Worm (Caenorhabditis elegans): Measurements from ENCODE around the gene gyg-2.

The gyg-2 gene

ce11 chrV:16716574-16716973, 29.5 kb downstream of the gyg-2 start, which contains the start of gene srh-137:
Gene srh-137, minus strand, starts transcription at chrV:16716674.
- TF ChIP-seq Y22D7AL.16 (tag; optimal IDR thresholded peaks at IDR 0.05) (no peak), pha-4 (tag; optimal IDR thresholded peaks at IDR 0.05) (no peak), ceh-14 (tag; optimal IDR thresholded peaks at IDR 0.05) (no peak), tbx-2 (tag; optimal IDR thresholded peaks at IDR 0.05) (no peak), eyg-1 (tag; optimal IDR thresholded peaks at IDR 0.05) (no peak), tbx-7 (tag; optimal IDR thresholded peaks at IDR 0.05) (no peak), lim-6 (tag; optimal IDR thresholded peaks at IDR 0.05) (no peak), hlh-13 (GFP tag; optimal IDR thresholded peaks at IDR 0.05) (no peak), ceh-2 (tag; optimal IDR thresholded peaks at IDR 0.05) (no peak), ceh-19 (GFP tag; optimal IDR thresholded peaks at IDR 0.05) (no peak), ceh-48 (tag; optimal IDR thresholded peaks at IDR 0.05) (no peak), elt-2 (tag; optimal IDR thresholded peaks at IDR 0.05) (no peak), pat-9 (tag; optimal IDR thresholded peaks at IDR 0.05) (no peak), C08G9.2 (tag; optimal IDR thresholded peaks at IDR 0.05) (no peak), ztf-16 (tag; optimal IDR thresholded peaks at IDR 0.05) (no peak), sdc-2 (tag; optimal IDR thresholded peaks at IDR 0.05) (no peak)

ce11 chrV:16713797-16714196, 32.3 kb downstream of the gyg-2 start:
- TF ChIP-seq mec-3 (tag; optimal IDR thresholded peaks at IDR 0.05; ENCODE audit: borderline replicate concordance) (no peak), pqm-1 (tag; optimal IDR thresholded peaks at IDR 0.05) (no peak), sdc-2 (tag; optimal IDR thresholded peaks at IDR 0.05) (no peak), C08G9.2 (tag; optimal IDR thresholded peaks at IDR 0.05) (no peak), hlh-8 (tag; optimal IDR thresholded peaks at IDR 0.05) (no peak), ceh-48 (tag; optimal IDR thresholded peaks at IDR 0.05) (no peak), ztf-16 (tag; optimal IDR thresholded peaks at IDR 0.05) (no peak), unc-55 (GFP tag; optimal IDR thresholded peaks at IDR 0.05) (no peak), ceh-2 (tag; optimal IDR thresholded peaks at IDR 0.05) (no peak), nfya-1 (tag; optimal IDR thresholded peaks at IDR 0.05) (no peak), sox-2 (GFP tag; IDR thresholded peaks at IDR 0.05) (no peak), syd-9 (tag; optimal IDR thresholded peaks at IDR 0.05) (no peak), ceh-14 (tag; optimal IDR thresholded peaks at IDR 0.05) (no peak), rnt-1 (tag; optimal IDR thresholded peaks at IDR 0.05) (no peak), lim-6 (tag; optimal IDR thresholded peaks at IDR 0.05) (no peak), dve-1 (tag; optimal IDR thresholded peaks at IDR 0.05) (no peak), sox-4 (tag; optimal IDR thresholded peaks at IDR 0.05) (no peak), ama-1 (optimal IDR thresholded peaks at IDR 0.05) (no peak)

ce11 chrV:16706549-16706948, 39.5 kb downstream of the gyg-2 start, which contains the start of gene clec-9:
Gene clec-9, minus strand, starts transcription at chrV:16706649.
- TF ChIP-seq syd-9 (tag; optimal IDR thresholded peaks at IDR 0.05), result no peak
- TF ChIP-seq ceh-30 (tag; optimal IDR thresholded peaks at IDR 0.05), result no peak
- TF ChIP-seq nhr-232 (tag; optimal IDR thresholded peaks at IDR 0.05), result no peak
- TF ChIP-seq ceh-48 (tag; optimal IDR thresholded peaks at IDR 0.05), result no peak
- TF ChIP-seq unc-55 (GFP tag; optimal IDR thresholded peaks at IDR 0.05), result no peak
- TF ChIP-seq fkh-6 (tag; optimal IDR thresholded peaks at IDR 0.05), result no peak
- no peak for TF ChIP-seq lim-6 (tag; optimal IDR thresholded peaks at IDR 0.05)
- TF ChIP-seq unc-86 (tag; optimal IDR thresholded peaks at IDR 0.05), result no peak
- TF ChIP-seq ets-4 (tag; optimal IDR thresholded peaks at IDR 0.05), result no peak
- no peak for TF ChIP-seq ceh-34 (tag; optimal IDR thresholded peaks at IDR 0.05)
- no peak for TF ChIP-seq npax-4 (tag; optimal IDR thresholded peaks at IDR 0.05)
- TF ChIP-seq rnt-1 (tag; optimal IDR thresholded peaks at IDR 0.05), result no peak
- TF ChIP-seq fkh-10 (GFP tag; optimal IDR thresholded peaks at IDR 0.05), result no peak
- TF ChIP-seq pag-3 (tag; optimal IDR thresholded peaks at IDR 0.05; ENCODE audit: borderline replicate concordance), result no peak
- TF ChIP-seq elt-2 (tag; optimal IDR thresholded peaks at IDR 0.05), result no peak

- TF ChIP-seq pha-2 (tag; optimal IDR thresholded peaks at IDR 0.05), result peak; percentile 57
- TF ChIP-seq tbx-2 (tag; optimal IDR thresholded peaks at IDR 0.05), result no peak
- TF ChIP-seq C38D4.7 (GFP tag; optimal IDR thresholded peaks at IDR 0.05), result peak; percentile 36
- TF ChIP-seq hlh-13 (GFP tag; optimal IDR thresholded peaks at IDR 0.05), result peak; percentile 23
- TF ChIP-seq ceh-6 (GFP tag; optimal IDR thresholded peaks at IDR 0.05), result peak; percentile 5
- TF ChIP-seq unc-55 (GFP tag; optimal IDR thresholded peaks at IDR 0.05), result no peak
- no peak for TF ChIP-seq syd-9 (tag; optimal IDR thresholded peaks at IDR 0.05)
- no peak for TF ChIP-seq zip-5 (tag; optimal IDR thresholded peaks at IDR 0.05)
- no peak for TF ChIP-seq pag-3 (tag; optimal IDR thresholded peaks at IDR 0.05; ENCODE audit: borderline replicate concordance)
- peak; percentile 40 for TF ChIP-seq gmeb-2 (tag; optimal IDR thresholded peaks at IDR 0.05)
- TF ChIP-seq ceh-22 (tag; optimal IDR thresholded peaks at IDR 0.05), result no peak
- TF ChIP-seq pax-1 (tag; optimal IDR thresholded peaks at IDR 0.05), result no peak
- TF ChIP-seq odd-2 (tag; optimal IDR thresholded peaks at IDR 0.05), result no peak
- peak; percentile 32 for TF ChIP-seq K02D7.2 (tag; optimal IDR thresholded peaks at IDR 0.05)
- TF ChIP-seq K09A11.1 (tag; optimal IDR thresholded peaks at IDR 0.05; ENCODE audit: insufficient read depth), result no peak
- peak; percentile 42 for TF ChIP-seq lin-11 (tag; optimal IDR thresholded peaks at IDR 0.05)
- TF ChIP-seq ceh-19 (GFP tag; optimal IDR thresholded peaks at IDR 0.05), result peak; percentile 41
- no peak for TF ChIP-seq ceh-48 (tag; optimal IDR thresholded peaks at IDR 0.05)
Measured at ce11 chrV:16699752-16700259, 46.3 kb downstream of the gyg-2 start, which contains the start of gene Y70C5C.1. Gene Y70C5C.1, plus strand, starts transcription at chrV:16700209.

Data from whole organism, late embryonic.